Fruit fly (Drosophila melanogaster): ENCODE results near the gene beat-IIIa.

Gene beat-IIIa

dm6 chr2L:17207072-17207471 is 76.2 kb downstream of the beat-IIIa start (continued):
- TF ChIP-seq mirr (GFP tag; optimal IDR thresholded peaks at IDR 0.05) = no peak
- no peak for TF ChIP-seq Nf-YC (tag; optimal IDR thresholded peaks at IDR 0.05)
- TF ChIP-seq Stat92E (GFP tag; optimal IDR thresholded peaks at IDR 0.05) = no peak
- no peak for TF ChIP-seq wor (GFP tag; IDR thresholded peaks at IDR 0.05)
- TF ChIP-seq otp (GFP tag; IDR thresholded peaks at IDR 0.05) = no peak
- no peak for TF ChIP-seq CG11696 (GFP tag; IDR thresholded peaks at IDR 0.05)
- TF ChIP-seq Six4 (GFP tag; optimal IDR thresholded peaks at IDR 0.05) = no peak
- peak; percentile 40 for TF ChIP-seq phol (tag; optimal IDR thresholded peaks at IDR 0.05)
- peak; percentile 27 for TF ChIP-seq Oli (tag; optimal IDR thresholded peaks at IDR 0.05)
- peak; percentile 54 for TF ChIP-seq CG7839 (tag; optimal IDR thresholded peaks at IDR 0.05)
- TF ChIP-seq stc (GFP tag; IDR thresholded peaks at IDR 0.05) = no peak
- TF ChIP-seq HLH4C (GFP tag; IDR thresholded peaks at IDR 0.05; ENCODE audit: partially characterized antibody) = no peak
- no peak for TF ChIP-seq hb (GFP tag; IDR thresholded peaks at IDR 0.05; ENCODE audit: partially characterized antibody)
- no peak for TF ChIP-seq C15 (GFP tag; IDR thresholded peaks at IDR 0.05)
- TF ChIP-seq CG2129 (GFP tag; IDR thresholded peaks at IDR 0.05; ENCODE audit: partially characterized antibody) = no peak
- no peak for TF ChIP-seq Max (GFP tag; optimal IDR thresholded peaks at IDR 0.05)
- no peak for TF ChIP-seq Antp (GFP tag; optimal IDR thresholded peaks at IDR 0.05)
- no peak for TF ChIP-seq HmgD (GFP tag; optimal IDR thresholded peaks at IDR 0.05)
- TF ChIP-seq CG17802 (tag; optimal IDR thresholded peaks at IDR 0.05) = no peak
- no peak for TF ChIP-seq CG3407 (GFP tag; optimal IDR thresholded peaks at IDR 0.05)
- TF ChIP-seq pan (optimal IDR thresholded peaks at IDR 0.05) = no peak
- no peak for TF ChIP-seq pan (GFP tag; optimal IDR thresholded peaks at IDR 0.05 in 1 of 2, IDR thresholded peaks at IDR 0.05 in 1 of 2)
- TF ChIP-seq CG3847 (GFP tag; IDR thresholded peaks at IDR 0.05) = no peak
- no peak for TF ChIP-seq cato (GFP tag; optimal IDR thresholded peaks at IDR 0.05; ENCODE audit: borderline replicate concordance)
- TF ChIP-seq al (GFP tag; IDR thresholded peaks at IDR 0.05) = no peak
- TF ChIP-seq NFAT (GFP tag; IDR thresholded peaks at IDR 0.05) = no peak
- no peak for TF ChIP-seq chif (GFP tag; optimal IDR thresholded peaks at IDR 0.05)
- no peak for TF ChIP-seq Fer2 (tag; optimal IDR thresholded peaks at IDR 0.05)
- TF ChIP-seq CG2889 (GFP tag; IDR thresholded peaks at IDR 0.05) = no peak
- TF ChIP-seq Rx (GFP tag; IDR thresholded peaks at IDR 0.05) = no peak
- TF ChIP-seq caup (GFP tag; optimal IDR thresholded peaks at IDR 0.05; ENCODE audit: severe bottlenecking) = no peak
- peak; percentile 14 for TF ChIP-seq org-1 (GFP tag; optimal IDR thresholded peaks at IDR 0.05)
- TF ChIP-seq CG8765 (GFP tag; IDR thresholded peaks at IDR 0.05) = no peak
- no peak for TF ChIP-seq mam (GFP tag; optimal IDR thresholded peaks at IDR 0.05)
- no peak for TF ChIP-seq ato (GFP tag; IDR thresholded peaks at IDR 0.05; ENCODE audit: partially characterized antibody)
- TF ChIP-seq CG8359 (GFP tag; optimal IDR thresholded peaks at IDR 0.05; ENCODE audit: borderline replicate concordance) = no peak
- no peak for TF ChIP-seq wdn (GFP tag; IDR thresholded peaks at IDR 0.05)
- TF ChIP-seq ems (GFP tag; optimal IDR thresholded peaks at IDR 0.05) = no peak
- peak; percentile 0 for TF ChIP-seq Hand (GFP tag; optimal IDR thresholded peaks at IDR 0.05)
- TF ChIP-seq CG12942 (GFP tag; optimal IDR thresholded peaks at IDR 0.05) = no peak
- no peak for TF ChIP-seq CG30431 (GFP tag; optimal IDR thresholded peaks at IDR 0.05)
- TF ChIP-seq Ada2b (GFP tag; IDR thresholded peaks at IDR 0.05) = no peak
- no peak for TF ChIP-seq ttk (GFP tag; IDR thresholded peaks at IDR 0.05)
- TF ChIP-seq CG10431 (GFP tag; optimal IDR thresholded peaks at IDR 0.05) = no peak
- no peak for TF ChIP-seq TFAM (GFP tag; optimal IDR thresholded peaks at IDR 0.05)
- no peak for TF ChIP-seq MBD-R2 (GFP tag; IDR thresholded peaks at IDR 0.05)
- TF ChIP-seq CG12071 (GFP tag; optimal IDR thresholded peaks at IDR 0.05) = no peak
- no peak for TF ChIP-seq Xrp1 (GFP tag; IDR thresholded peaks at IDR 0.05)
- no peak for TF ChIP-seq eyg (GFP tag; optimal IDR thresholded peaks at IDR 0.05)
- no peak for TF ChIP-seq CG1792 (GFP tag; optimal IDR thresholded peaks at IDR 0.05)
- no peak for TF ChIP-seq CG7271 (tag; optimal IDR thresholded peaks at IDR 0.05)
- TF ChIP-seq CG2116 (GFP tag; optimal IDR thresholded peaks at IDR 0.05) = no peak
